Fruit fly (Drosophila melanogaster): ENCODE measurements around the gene CG10591.

dm6 chr3L:5565051-5565688, 34.3 kb downstream of the CG10591 start, which contains the start of gene bc10:
- TF ChIP-seq CTCF (optimal IDR thresholded peaks at IDR 0.05) (no peak), CG8478 (optimal IDR thresholded peaks at IDR 0.05) (no peak)

Measured in S2 (cell line).